Worm (Caenorhabditis elegans) whole organism, mixed stage, embryonic: Measurements from ENCODE around the gene grsp-2.
A peak's percentile ranks its signal among the peaks of the same experiment; 100 is the strongest.

Source experiments
- M03D4.4 ChIP-seq: sonication (generic microtip); optimal IDR thresholded peaks from 2 replicates; lab custom pipeline; 2017; ENCODE audit warnings: mild to moderate bottlenecking, missing genetic modification characterization, missing compliant biosample characterization
- bed-3 ChIP-seq: fragments of 200-800 bp; sonication (Bioruptor generic); optimal IDR thresholded peaks from 3 replicates; lab custom pipeline; 2018; ENCODE audit warnings: mild to moderate bottlenecking, missing genetic modification characterization, moderate library complexity, missing compliant biosample characterization
- blmp-1 ChIP-seq: fragments of 150-350 bp; optimal IDR thresholded peaks from 2 replicates; lab custom pipeline; 2014; ENCODE audit warnings: missing biosample characterization, missing genetic modification characterization
- ceh-39 ChIP-seq: fragments of 150-350 bp; optimal IDR thresholded peaks from 2 replicates; lab custom pipeline; 2014; ENCODE audit warnings: missing biosample characterization, missing genetic modification characterization
- ceh-43 ChIP-seq: fragments of 200-800 bp; sonication (Bioruptor generic); optimal IDR thresholded peaks from 2 replicates; lab custom pipeline; 2018; ENCODE audit warnings: mild to moderate bottlenecking, missing genetic modification characterization, moderate library complexity, missing compliant biosample characterization
- ceh-83 ChIP-seq: fragments of 200-800 bp; sonication (Bioruptor generic); optimal IDR thresholded peaks from 2 replicates; lab custom pipeline; 2018; ENCODE audit warnings: mild to moderate bottlenecking, missing genetic modification characterization, missing compliant biosample characterization
- ces-1 ChIP-seq: fragments of 150-350 bp; optimal IDR thresholded peaks from 2 replicates; lab custom pipeline; 2014; ENCODE audit warnings: missing biosample characterization, missing genetic modification reagents, missing genetic modification characterization
- cnd-1 ChIP-seq: fragments of 200-800 bp; sonication (Bioruptor generic); optimal IDR thresholded peaks from 2 replicates; lab custom pipeline; 2018; ENCODE audit warnings: mild to moderate bottlenecking, missing genetic modification characterization, missing compliant biosample characterization
- drap-1 ChIP-seq: fragments of 200-800 bp; sonication (Bioruptor generic); optimal IDR thresholded peaks from 3 replicates; lab custom pipeline; 2018; ENCODE audit warnings: mild to moderate bottlenecking, missing genetic modification characterization, missing compliant biosample characterization
- elt-1 ChIP-seq: sonication (generic microtip); optimal IDR thresholded peaks from 2 replicates; lab custom pipeline; 2017; ENCODE audit warnings: missing genetic modification characterization, mild to moderate bottlenecking, missing compliant biosample characterization, antibody characterized with exemption, moderate library complexity, borderline replicate concordance; ENCODE audit not compliant: insufficient read depth
- elt-3 ChIP-seq: fragments of 150-350 bp; optimal IDR thresholded peaks from 2 replicates; lab custom pipeline; 2014; ENCODE audit warnings: missing biosample characterization, missing genetic modification characterization
- flh-1 ChIP-seq: fragments of 200-800 bp; sonication (Bioruptor generic); optimal IDR thresholded peaks from 2 replicates; lab custom pipeline; 2018; ENCODE audit warnings: mild to moderate bottlenecking, missing genetic modification characterization, moderate library complexity, missing compliant biosample characterization
- ham-2 ChIP-seq: fragments of 200-800 bp; sonication (Bioruptor generic); optimal IDR thresholded peaks from 2 replicates; lab custom pipeline; 2018; ENCODE audit warnings: mild to moderate bottlenecking, missing genetic modification characterization, missing compliant biosample characterization
- hlh-1 ChIP-seq: fragments of 150-350 bp; optimal IDR thresholded peaks from 2 replicates; lab custom pipeline; 2014; ENCODE audit warnings: missing biosample characterization, missing genetic modification reagents, missing genetic modification characterization
- lin-13 ChIP-seq: fragments of 150-350 bp; optimal IDR thresholded peaks from 2 replicates; lab custom pipeline; 2014; ENCODE audit warnings: missing biosample characterization, missing genetic modification characterization
- lin-32 ChIP-seq: fragments of 200-800 bp; sonication (Bioruptor generic); optimal IDR thresholded peaks from 2 replicates; lab custom pipeline; 2018; ENCODE audit warnings: mild to moderate bottlenecking, missing genetic modification characterization, missing compliant biosample characterization
- lsy-2 ChIP-seq: fragments of 150-350 bp; optimal IDR thresholded peaks from 2 replicates; lab custom pipeline; 2014; ENCODE audit warnings: missing biosample characterization, missing genetic modification characterization
- mab-5 ChIP-seq: fragments of 150-350 bp; optimal IDR thresholded peaks from 2 replicates; lab custom pipeline; 2014; ENCODE audit warnings: missing biosample characterization, missing genetic modification characterization
- mep-1 ChIP-seq: fragments of 150-350 bp; optimal IDR thresholded peaks from 2 replicates; lab custom pipeline; 2017; ENCODE audit warnings: missing biosample characterization, missing genetic modification reagents, missing genetic modification characterization, inconsistent platforms
- mls-2 ChIP-seq: sonication (generic microtip); optimal IDR thresholded peaks from 2 replicates; lab custom pipeline; 2016; ENCODE audit warnings: mild to moderate bottlenecking, missing genetic modification characterization, moderate library complexity, missing compliant biosample characterization
- nhr-12 ChIP-seq: fragments of 150-350 bp; optimal IDR thresholded peaks from 2 replicates; lab custom pipeline; 2014; ENCODE audit warnings: missing biosample characterization, missing genetic modification characterization
- nhr-2 ChIP-seq: fragments of 150-350 bp; optimal IDR thresholded peaks from 2 replicates; lab custom pipeline; 2014; ENCODE audit warnings: missing biosample characterization, missing genetic modification characterization
- nhr-237 ChIP-seq: fragments of 150-350 bp; optimal IDR thresholded peaks from 2 replicates; lab custom pipeline; 2014; ENCODE audit warnings: missing biosample characterization, missing genetic modification characterization
- nhr-28 ChIP-seq: fragments of 150-350 bp; optimal IDR thresholded peaks from 2 replicates; lab custom pipeline; 2014; ENCODE audit warnings: missing biosample characterization, missing genetic modification characterization
- nhr-76 ChIP-seq: sonication (generic microtip); optimal IDR thresholded peaks from 2 replicates; lab custom pipeline; 2017; ENCODE audit warnings: missing biosample characterization, missing genetic modification characterization
- pha-4 ChIP-seq: fragments of 150-350 bp; optimal IDR thresholded peaks from 2 replicates; lab custom pipeline; 2018; ENCODE audit warnings: missing biosample characterization, missing genetic modification reagents, missing genetic modification characterization
- sem-2 ChIP-seq: fragments of 200-800 bp; sonication (Bioruptor generic); optimal IDR thresholded peaks from 2 replicates; lab custom pipeline; 2018; ENCODE audit warnings: mild to moderate bottlenecking, missing genetic modification characterization, missing compliant biosample characterization
- snpc-4 ChIP-seq: fragments of 150-350 bp; optimal IDR thresholded peaks from 2 replicates; lab custom pipeline; 2014; ENCODE audit warnings: missing biosample characterization, missing genetic modification characterization
- sptf-1 ChIP-seq: sonication (generic microtip); optimal IDR thresholded peaks from 2 replicates; lab custom pipeline; 2017; ENCODE audit warnings: mild to moderate bottlenecking, missing genetic modification characterization, moderate library complexity, missing compliant biosample characterization
- tbx-8 ChIP-seq: fragments of 200-800 bp; sonication (Bioruptor generic); optimal IDR thresholded peaks from 2 replicates; lab custom pipeline; 2018; ENCODE audit warnings: mild to moderate bottlenecking, missing genetic modification characterization, moderate library complexity, missing compliant biosample characterization
- unc-120 ChIP-seq: sonication (generic microtip); optimal IDR thresholded peaks from 2 replicates; lab custom pipeline; 2017; ENCODE audit warnings: missing genetic modification characterization, missing compliant biosample characterization; ENCODE audit not compliant: poor library complexity, severe bottlenecking
- unc-39 ChIP-seq: fragments of 150-350 bp; optimal IDR thresholded peaks from 2 replicates; lab custom pipeline; 2014; ENCODE audit warnings: missing biosample characterization, missing genetic modification characterization
- unc-62 ChIP-seq: fragments of 150-350 bp; optimal IDR thresholded peaks from 2 replicates; lab custom pipeline; 2014; ENCODE audit warnings: missing biosample characterization, missing genetic modification reagents, missing genetic modification characterization
- zip-8 ChIP-seq: fragments of 150-350 bp; optimal IDR thresholded peaks from 2 replicates; lab custom pipeline; 2014; ENCODE audit warnings: missing biosample characterization, missing genetic modification characterization
- ztf-11 ChIP-seq: fragments of 150-350 bp; optimal IDR thresholded peaks from 2 replicates; lab custom pipeline; 2014; ENCODE audit warnings: missing biosample characterization, missing genetic modification characterization

Gene grsp-2

ce11 chrIV:8816029-8816428 is at the start of gene grsp-2:
grsp-2 (plus strand) TSS chrIV:8816329.
- TF ChIP-seq mep-1 (tag; lab: Kevin White, UChicago) (no peak), ceh-39 (tag; lab: Kevin White, UChicago) (no peak), zip-8 (tag; lab: Kevin White, UChicago) (no peak), unc-120 (tag; lab: Kevin White, UChicago) (no peak), ztf-11 (tag; lab: Kevin White, UChicago) (no peak), mls-2 (tag; lab: Kevin White, UChicago) (no peak)

ce11 chrIV:8769539-8769938 is 46.6 kb upstream of the grsp-2 start, which contains the start of gene F20C5.5:
F20C5.5 (minus strand) TSS chrIV:8769639.
- TF ChIP-seq ceh-83 (GFP tag; lab: Kevin White, UChicago) = no peak
- TF ChIP-seq nhr-2 (tag; lab: Kevin White, UChicago) = no peak
- no peak for TF ChIP-seq mep-1 (tag; lab: Kevin White, UChicago)
- TF ChIP-seq ces-1 (GFP tag; lab: Kevin White, UChicago) = no peak
- TF ChIP-seq elt-1 (tag; lab: Kevin White, UChicago) = no peak
- TF ChIP-seq pha-4 (tag; lab: Kevin White, UChicago) = no peak
- no peak for TF ChIP-seq nhr-28 (tag; lab: Kevin White, UChicago)
- TF ChIP-seq unc-39 = no peak
- no peak for TF ChIP-seq cnd-1 (tag; lab: Kevin White, UChicago)
- TF ChIP-seq unc-120 (tag; lab: Kevin White, UChicago) = no peak
- no peak for TF ChIP-seq nhr-76 (tag; lab: Kevin White, UChicago)
- TF ChIP-seq, all 35 proteins: peak for 0

- TF ChIP-seq nhr-237 (no peak), blmp-1 (tag; lab: Kevin White, UChicago) (no peak), ceh-39 (tag; lab: Kevin White, UChicago) (no peak), snpc-4 (tag; lab: Kevin White, UChicago) (no peak), sptf-1 (tag; lab: Kevin White, UChicago) (no peak), tbx-8 (no peak), ces-1 (GFP tag; lab: Kevin White, UChicago) (no peak), nhr-28 (tag; lab: Kevin White, UChicago) (no peak), lin-13 (no peak), lin-32 (GFP tag; lab: Kevin White, UChicago) (no peak), pha-4 (tag; lab: Kevin White, UChicago) (no peak), nhr-12 (tag; lab: Kevin White, UChicago) (no peak), nhr-76 (tag; lab: Kevin White, UChicago) (no peak)
Measured at ce11 chrIV:8772800-8773256, 43.3 kb upstream of the grsp-2 start, which contains the start of gene F20C5.6. F20C5.6 (minus strand) TSS chrIV:8773206.

- TF ChIP-seq ceh-83 (GFP tag; lab: Kevin White, UChicago) (no peak), unc-39 (no peak)
Measured at ce11 chrIV:8778045-8778444, 38.1 kb upstream of the grsp-2 start, which contains the start of gene C33D9.6. C33D9.6 (minus strand) TSS chrIV:8778145.

ce11 chrIV:8782172-8782571 is 34.0 kb upstream of the grsp-2 start:
- peak; percentile 45 for TF ChIP-seq elt-1 (tag; lab: Kevin White, UChicago)
- TF ChIP-seq lsy-2 (tag; lab: Kevin White, UChicago) = peak; percentile 69
- peak; percentile 52 for TF ChIP-seq ceh-83 (GFP tag; lab: Kevin White, UChicago)
- TF ChIP-seq nhr-237 = peak; percentile 56
- TF ChIP-seq ceh-43 (GFP tag; lab: Kevin White, UChicago) = peak; percentile 31
- peak; percentile 95 for TF ChIP-seq unc-120 (tag; lab: Kevin White, UChicago)
- no peak for TF ChIP-seq ceh-39 (tag; lab: Kevin White, UChicago)
- TF ChIP-seq lin-13 = peak; percentile 75
- TF ChIP-seq blmp-1 (tag; lab: Kevin White, UChicago) = no peak
- TF ChIP-seq tbx-8 = peak; percentile 21
- TF ChIP-seq mls-2 (tag; lab: Kevin White, UChicago) = peak; percentile 74
- TF ChIP-seq flh-1 = no peak
- peak; percentile 93 for TF ChIP-seq hlh-1 (tag; lab: Kevin White, UChicago)
- no peak for TF ChIP-seq unc-39
- TF ChIP-seq sptf-1 (tag; lab: Kevin White, UChicago) = peak; percentile 78
- TF ChIP-seq cnd-1 (tag; lab: Kevin White, UChicago) = peak; percentile 83
- TF ChIP-seq nhr-28 (tag; lab: Kevin White, UChicago) = no peak
- no peak for TF ChIP-seq snpc-4 (tag; lab: Kevin White, UChicago)
- peak; percentile 84 for TF ChIP-seq unc-62 (GFP tag; lab: Kevin White, UChicago)
- peak; percentile 84 for TF ChIP-seq mep-1 (tag; lab: Kevin White, UChicago)
- TF ChIP-seq pha-4 (tag; lab: Kevin White, UChicago) = peak; percentile 77
- TF ChIP-seq mab-5 (tag; lab: Kevin White, UChicago) = no peak
- TF ChIP-seq lin-32 (GFP tag; lab: Kevin White, UChicago) = peak; percentile 74
- no peak for TF ChIP-seq nhr-76 (tag; lab: Kevin White, UChicago)
- peak; percentile 5 for TF ChIP-seq elt-3 (tag; lab: Kevin White, UChicago)
- TF ChIP-seq ztf-11 (tag; lab: Kevin White, UChicago) = peak; percentile 74
- peak; percentile 98 for TF ChIP-seq ham-2 (GFP tag; lab: Kevin White, UChicago)
- TF ChIP-seq M03D4.4 (tag; lab: Kevin White, UChicago) = peak; percentile 54
- no peak for TF ChIP-seq zip-8 (tag; lab: Kevin White, UChicago)
- TF ChIP-seq sem-2 = no peak
- TF ChIP-seq drap-1 (GFP tag; lab: Kevin White, UChicago) = peak; percentile 75
- TF ChIP-seq ces-1 (GFP tag; lab: Kevin White, UChicago) = peak; percentile 53
- peak; percentile 26 for TF ChIP-seq nhr-2 (tag; lab: Kevin White, UChicago)
- TF ChIP-seq bed-3 (GFP tag; lab: Kevin White, UChicago) = peak; percentile 14
- no peak for TF ChIP-seq nhr-12 (tag; lab: Kevin White, UChicago)
